Fruit fly (Drosophila melanogaster) whole organism, embryonic: ENCODE results near the gene FBXO11.
A peak's percentile ranks its signal among the peaks of the same experiment; 100 is the strongest.

Experiments
- Awh ChIP-seq: fragments of 200-800 bp; sonication (Bioruptor generic); IDR thresholded peaks from 2 replicates; pipeline ENCODE4, ENCODE4 v1.3.6; 2022; ENCODE audit warnings: missing biosample characterization, missing genetic modification characterization
- BEAF-32 ChIP-seq: fragments of 200-800 bp; sonication (Bioruptor generic); optimal IDR thresholded peaks from 3 replicates; lab custom pipeline; 2017; ENCODE audit warnings: missing biosample characterization, missing genetic modification characterization, mild to moderate bottlenecking, moderate library complexity, missing genetic modification reagents
- Bdp1 ChIP-seq: fragments of 200-800 bp; sonication (Bioruptor generic); optimal IDR thresholded peaks from 3 replicates; lab custom pipeline; 2016; ENCODE audit warnings: missing biosample characterization, missing genetic modification characterization
- Bteb2 ChIP-seq: fragments of 200-800 bp; sonication (Bioruptor generic); optimal IDR thresholded peaks from 2 replicates; lab custom pipeline; 2016; ENCODE audit warnings: missing biosample characterization, missing genetic modification characterization
- CG10267 ChIP-seq: fragments of 200-800 bp; sonication (Bioruptor generic); optimal IDR thresholded peaks from 2 replicates; lab custom pipeline; 2018; ENCODE audit warnings: missing biosample characterization, mild to moderate bottlenecking, missing genetic modification characterization, moderate library complexity
- CG10431 ChIP-seq: fragments of 200-800 bp; sonication (Bioruptor generic); optimal IDR thresholded peaks from 3 replicates; lab custom pipeline; 2018; ENCODE audit warnings: missing biosample characterization, mild to moderate bottlenecking, missing genetic modification characterization
- CG12236 ChIP-seq: fragments of 200-800 bp; sonication (Bioruptor generic); optimal IDR thresholded peaks from 2 replicates; lab custom pipeline; 2016; ENCODE audit warnings: missing biosample characterization, missing genetic modification characterization
- CG12659 ChIP-seq: fragments of 200-800 bp; sonication (Bioruptor generic); optimal IDR thresholded peaks from 3 replicates; lab custom pipeline; 2017; ENCODE audit warnings: mild to moderate bottlenecking, missing biosample characterization, missing genetic modification reagents, missing genetic modification characterization
- CG13296 ChIP-seq: fragments of 200-800 bp; sonication (Bioruptor generic); optimal IDR thresholded peaks from 3 replicates; lab custom pipeline; 2018; ENCODE audit warnings: missing biosample characterization, mild to moderate bottlenecking, missing genetic modification characterization
- CG13624 ChIP-seq: fragments of 200-800 bp; sonication (Bioruptor generic); optimal IDR thresholded peaks from 2 replicates; lab custom pipeline; 2016; ENCODE audit warnings: missing biosample characterization, missing genetic modification characterization
- CG14965 ChIP-seq: fragments of 200-800 bp; sonication (Bioruptor generic); optimal IDR thresholded peaks from 2 replicates; lab custom pipeline; 2016; ENCODE audit warnings: missing biosample characterization, missing genetic modification characterization, borderline replicate concordance
- CG17361 ChIP-seq: fragments of 200-800 bp; sonication (Bioruptor generic); IDR thresholded peaks from 3 replicates; pipeline ENCODE4 v1.3.6; 2022; ENCODE audit warnings: missing biosample characterization, missing genetic modification characterization
- CG17802 ChIP-seq: fragments of 200-800 bp; sonication (Bioruptor generic); optimal IDR thresholded peaks from 2 replicates; lab custom pipeline; 2018; ENCODE audit warnings: missing biosample characterization, mild to moderate bottlenecking, missing genetic modification characterization, moderate library complexity
- CG17829 ChIP-seq: fragments of 200-800 bp; optimal IDR thresholded peaks from 2 replicates; lab custom pipeline; 2019; ENCODE audit warnings: missing biosample characterization, mild to moderate bottlenecking, missing genetic modification characterization, moderate library complexity
- CG18262 ChIP-seq: fragments of 200-800 bp; optimal IDR thresholded peaks from 3 replicates; lab custom pipeline; 2019; ENCODE audit warnings: missing biosample characterization, mild to moderate bottlenecking, missing genetic modification characterization, moderate library complexity
- CG31441 ChIP-seq: fragments of 200-800 bp; sonication (Bioruptor generic); IDR thresholded peaks from 2 replicates; pipeline ENCODE4 v1.3.6; 2022; ENCODE audit warnings: missing biosample characterization, missing genetic modification characterization
- CG32772 ChIP-seq: fragments of 200-800 bp; sonication (Bioruptor generic); IDR thresholded peaks from 2 replicates; pipeline ENCODE4 v1.3.6; 2022; ENCODE audit warnings: missing biosample characterization, missing genetic modification characterization
- CG5180 ChIP-seq: fragments of 200-800 bp; sonication (Bioruptor generic); optimal IDR thresholded peaks from 3 replicates; lab custom pipeline; 2017; ENCODE audit warnings: missing biosample characterization, missing genetic modification characterization, mild to moderate bottlenecking, moderate library complexity, missing genetic modification reagents
- CG6654 ChIP-seq: fragments of 200-800 bp; sonication (Bioruptor generic); optimal IDR thresholded peaks from 2 replicates; lab custom pipeline; 2017; ENCODE audit warnings: missing biosample characterization, mild to moderate bottlenecking, missing genetic modification characterization
- CG7357 ChIP-seq: fragments of 200-800 bp; sonication (Bioruptor generic); IDR thresholded peaks from 3 replicates; pipeline ENCODE4 v1.3.6; 2022; ENCODE audit warnings: missing biosample characterization, missing genetic modification characterization
- CG9932 ChIP-seq: fragments of 200-800 bp; sonication (Bioruptor generic); IDR thresholded peaks from 2 replicates; pipeline ENCODE4 v1.3.6; 2022; ENCODE audit warnings: missing biosample characterization, missing genetic modification characterization
- CTCF ChIP-seq: fragments of 200-800 bp; sonication (Bioruptor generic); optimal IDR thresholded peaks from 2 replicates; lab custom pipeline; 2017; ENCODE audit warnings: missing biosample characterization, mild to moderate bottlenecking, missing genetic modification characterization, moderate library complexity
- Camta ChIP-seq: fragments of 200-800 bp; sonication (Bioruptor generic); optimal IDR thresholded peaks from 2 replicates; lab custom pipeline; 2016; ENCODE audit warnings: missing biosample characterization, missing genetic modification characterization
- E2f2 ChIP-seq: fragments of 200-800 bp; sonication (Bioruptor generic); IDR thresholded peaks from 2 replicates; pipeline ENCODE4 v1.3.6; 2022; ENCODE audit warnings: missing biosample characterization, missing genetic modification characterization
- HLH54F ChIP-seq: fragments of 200-800 bp; sonication (Bioruptor generic); optimal IDR thresholded peaks from 3 replicates; lab custom pipeline; 2016; ENCODE audit warnings: missing biosample characterization, missing genetic modification characterization
- MESR4 ChIP-seq: fragments of 200-800 bp; sonication (Bioruptor generic); optimal IDR thresholded peaks from 2 replicates; lab custom pipeline; 2018; ENCODE audit warnings: missing biosample characterization, mild to moderate bottlenecking, missing genetic modification characterization, moderate library complexity
- Nf-YC ChIP-seq: fragments of 200-800 bp; optimal IDR thresholded peaks from 3 replicates; lab custom pipeline; 2019; ENCODE audit warnings: missing biosample characterization, mild to moderate bottlenecking, missing genetic modification characterization, moderate library complexity
- Optix ChIP-seq: fragments of 200-800 bp; sonication (Bioruptor generic); IDR thresholded peaks from 3 replicates; pipeline ENCODE4 v1.3.6; 2022; ENCODE audit warnings: missing biosample characterization, missing genetic modification characterization
- Pdp1 ChIP-seq, 2 experiments: fragments of 200-800 bp; sonication (Bioruptor generic); optimal IDR thresholded peaks; 3 replicates each; lab custom pipeline; 2016; ENCODE audit warnings: missing biosample characterization in 2 of 2, missing genetic modification characterization in 2 of 2, mild to moderate bottlenecking in 1 of 2, moderate library complexity in 1 of 2
- bigmax ChIP-seq: fragments of 200-800 bp; sonication (Bioruptor generic); optimal IDR thresholded peaks from 2 replicates; lab custom pipeline; 2018; ENCODE audit warnings: missing biosample characterization, mild to moderate bottlenecking, missing genetic modification characterization
- chn ChIP-seq: fragments of 200-800 bp; sonication (Bioruptor generic); optimal IDR thresholded peaks from 2 replicates; lab custom pipeline; 2016; ENCODE audit warnings: missing biosample characterization, missing genetic modification characterization
- fu2 ChIP-seq: fragments of 200-800 bp; sonication (Bioruptor generic); optimal IDR thresholded peaks from 2 replicates; lab custom pipeline; 2016; ENCODE audit warnings: missing biosample characterization, missing genetic modification characterization
- hb ChIP-seq: fragments of 200-800 bp; sonication (Bioruptor generic); IDR thresholded peaks from 3 replicates; pipeline ENCODE4 v1.3.6; 2022; ENCODE audit warnings: missing biosample characterization, missing genetic modification characterization; ENCODE audit not compliant: partially characterized antibody
- hkb ChIP-seq, 2 experiments: fragments of 200-800 bp in 1 of 2; fragments of >200 bp in 1 of 2; sonication (Bioruptor generic) in 1 of 2; IDR thresholded peaks in 1 of 2; optimal IDR thresholded peaks in 1 of 2; 2 replicates each; pipeline versions ENCODE4 v1.3.6 to Lab custom; 2017 to 2022; ENCODE audit warnings: missing biosample characterization in 1 of 2, missing genetic modification characterization in 1 of 2
- kay ChIP-seq: fragments of 200-800 bp; sonication (Bioruptor generic); optimal IDR thresholded peaks from 2 replicates; lab custom pipeline; 2016; ENCODE audit warnings: missing biosample characterization, missing genetic modification characterization
- lmd ChIP-seq: fragments of 200-800 bp; sonication (Bioruptor generic); IDR thresholded peaks from 2 replicates; pipeline ENCODE4 v1.3.6; 2022; ENCODE audit warnings: missing biosample characterization, missing genetic modification characterization
- lov ChIP-seq, 2 experiments: fragments of 200-800 bp in 1 of 2; fragments of >200 bp in 1 of 2; sonication (Bioruptor generic) in 1 of 2; IDR thresholded peaks in 1 of 2; optimal IDR thresholded peaks in 1 of 2; 2 replicates in 1 of 2; 3 replicates in 1 of 2; pipeline versions ENCODE4 v1.3.6 to Lab custom; 2017 to 2022; ENCODE audit warnings: missing biosample characterization in 1 of 2, missing genetic modification characterization in 1 of 2
- pb ChIP-seq: fragments of 200-800 bp; sonication (Bioruptor generic); optimal IDR thresholded peaks from 3 replicates; lab custom pipeline; 2016; ENCODE audit warnings: missing biosample characterization, missing genetic modification characterization
- pho ChIP-seq: fragments of 200-800 bp; sonication (Bioruptor generic); optimal IDR thresholded peaks from 2 replicates; lab custom pipeline; 2016; ENCODE audit warnings: missing biosample characterization, missing genetic modification characterization
- prd ChIP-seq, 3 experiments: fragments of >200 bp in 2 of 3; fragments of 200-800 bp in 1 of 3; sonication (Bioruptor generic) in 1 of 3; optimal IDR thresholded peaks in 2 of 3; IDR thresholded peaks in 1 of 3; 2 replicates in 2 of 3; 3 replicates in 1 of 3; pipeline versions ENCODE4 v1.3.6 to Lab custom; 2017 to 2022; ENCODE audit warnings: missing biosample characterization in 1 of 3, missing genetic modification characterization in 1 of 3
- ranshi ChIP-seq: fragments of 200-800 bp; sonication (Bioruptor generic); IDR thresholded peaks from 2 replicates; pipeline ENCODE4 v1.3.6; 2022; ENCODE audit warnings: missing biosample characterization, missing genetic modification characterization
- sim ChIP-seq: fragments of 200-800 bp; sonication (Bioruptor generic); IDR thresholded peaks from 2 replicates; pipeline ENCODE4 v1.3.6; 2022; ENCODE audit warnings: missing biosample characterization, missing genetic modification characterization
- sr ChIP-seq: fragments of 200-800 bp; sonication (Bioruptor generic); IDR thresholded peaks from 3 replicates; pipeline ENCODE4 v1.3.6; 2022; ENCODE audit warnings: missing biosample characterization, missing genetic modification characterization
- stwl ChIP-seq: fragments of 200-800 bp; sonication (Bioruptor generic); optimal IDR thresholded peaks from 3 replicates; lab custom pipeline; 2018; ENCODE audit warnings: missing biosample characterization, mild to moderate bottlenecking, missing genetic modification characterization, moderate library complexity
- tna ChIP-seq: fragments of 200-800 bp; sonication (Bioruptor generic); IDR thresholded peaks from 2 replicates; pipeline ENCODE4 v1.3.6; 2022; ENCODE audit warnings: missing biosample characterization, missing genetic modification characterization; ENCODE audit not compliant: partially characterized antibody
- toy ChIP-seq: fragments of 200-800 bp; sonication (Bioruptor generic); IDR thresholded peaks from 2 replicates; pipeline ENCODE4 v1.3.6; 2022; ENCODE audit warnings: missing biosample characterization, missing genetic modification characterization
- vfl ChIP-seq: fragments of 200-800 bp; sonication (Bioruptor generic); optimal IDR thresholded peaks from 2 replicates; lab custom pipeline; 2016; ENCODE audit warnings: missing biosample characterization, missing genetic modification characterization
- wek ChIP-seq: fragments of 200-800 bp; sonication (Bioruptor generic); optimal IDR thresholded peaks from 3 replicates; lab custom pipeline; 2018; ENCODE audit warnings: missing biosample characterization, mild to moderate bottlenecking, missing genetic modification characterization, moderate library complexity
- zen ChIP-seq: fragments of 200-800 bp; sonication (Bioruptor generic); optimal IDR thresholded peaks from 3 replicates; lab custom pipeline; 2018; ENCODE audit warnings: missing biosample characterization, mild to moderate bottlenecking, missing genetic modification characterization, moderate library complexity
- zf30C ChIP-seq: fragments of 200-800 bp; sonication (Bioruptor generic); optimal IDR thresholded peaks from 3 replicates; lab custom pipeline; 2018; ENCODE audit warnings: missing biosample characterization, mild to moderate bottlenecking, missing genetic modification characterization

The FBXO11 gene

DNA sequence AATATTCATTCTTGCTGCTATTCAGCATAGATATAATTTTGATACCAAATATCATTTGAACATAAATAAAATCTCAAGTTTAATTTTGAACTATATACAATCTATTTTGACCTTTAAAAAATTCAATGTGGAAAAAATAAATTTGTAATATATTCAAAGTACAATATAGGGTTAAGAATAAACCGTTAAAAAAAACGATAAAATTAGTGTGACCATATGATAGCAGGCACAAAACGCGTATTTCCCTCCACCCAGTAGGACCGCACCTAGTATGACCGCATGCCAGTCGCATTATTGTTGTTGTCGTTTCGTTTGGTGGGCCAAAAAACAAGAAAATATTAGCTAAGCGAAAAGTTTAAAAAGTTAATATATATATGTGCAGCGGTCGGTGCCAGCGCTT lies 16.1 kb downstream of the FBXO11 start, which contains the start of gene CG8516 (continued):
- TF ChIP-seq CG14965 (GFP tag; lab: Kevin White, UChicago) (no peak), ranshi (GFP tag; lab: Robert Waterston, UW) (no peak), CG6654 (GFP tag; lab: Kevin White, UChicago) (no peak), pho (GFP tag; lab: Kevin White, UChicago) (no peak), sr (no peak), CG17829 (tag; lab: Kevin White, UChicago) (peak; percentile 39), hb (GFP tag; lab: Robert Waterston, UW) (no peak), CG13296 (GFP tag; lab: Kevin White, UChicago) (no peak), tna (GFP tag; lab: Robert Waterston, UW) (no peak), wek (GFP tag; lab: Kevin White, UChicago) (no peak), CG7357 (GFP tag; lab: Robert Waterston, UW) (no peak), Awh (GFP tag; lab: Robert Waterston, UW) (no peak), CTCF (no peak), hkb (optimal IDR thresholded peaks at IDR 0.05; lab: Kevin White, UChicago) (no peak), hkb (GFP tag; IDR thresholded peaks at IDR 0.05; lab: Robert Waterston, UW) (peak; percentile 24; the same call in 1 of the 2 replicates), chn (GFP tag; lab: Kevin White, UChicago) (no peak), CG13624 (GFP tag; lab: Kevin White, UChicago) (no peak), Optix (GFP tag; lab: Robert Waterston, UW) (no peak), CG12659 (peak; percentile 57), stwl (tag; lab: Kevin White, UChicago) (peak; percentile 81), bigmax (GFP tag; lab: Kevin White, UChicago) (peak; percentile 38), sim (GFP tag; lab: Robert Waterston, UW) (no peak), CG10267 (tag; lab: Kevin White, UChicago) (peak; percentile 51), CG18262 (peak; percentile 5), zf30C (no peak), HLH54F (GFP tag; lab: Kevin White, UChicago) (no peak), CG17802 (tag; lab: Kevin White, UChicago) (no peak), fu2 (no peak), Pdp1 (GFP tag; optimal IDR thresholded peaks at IDR 0.05; lab: Kevin White, UChicago) (peak in 1 of 2 experiments; percentile 53), prd (optimal IDR thresholded peaks at IDR 0.05; lab: Kevin White, UChicago) (no peak), prd (GFP tag; IDR thresholded peaks at IDR 0.05; lab: Robert Waterston, UW) (no peak), toy (GFP tag; lab: Robert Waterston, UW) (no peak), lmd (GFP tag; lab: Robert Waterston, UW) (no peak), CG17361 (GFP tag; lab: Robert Waterston, UW) (0 out of 3 replicates have a peak, but pooled peaks have one; percentile 15), E2f2 (GFP tag; lab: Robert Waterston, UW) (peak; percentile 49), CG32772 (GFP tag; lab: Robert Waterston, UW) (0 out of 2 replicates have a peak, but pooled peaks have one; percentile 24), Bteb2 (GFP tag; lab: Kevin White, UChicago) (no peak), CG5180 (GFP tag; lab: Kevin White, UChicago) (no peak), Bdp1 (GFP tag; lab: Kevin White, UChicago) (no peak), kay (GFP tag; lab: Kevin White, UChicago) (no peak), CG12236 (GFP tag; lab: Kevin White, UChicago) (no peak), Camta (no peak), zen (tag; lab: Kevin White, UChicago) (peak; percentile 14), lov (optimal IDR thresholded peaks at IDR 0.05; lab: Kevin White, UChicago) (no peak), lov (GFP tag; IDR thresholded peaks at IDR 0.05; lab: Robert Waterston, UW) (no peak), Nf-YC (tag; lab: Kevin White, UChicago) (no peak), MESR4 (GFP tag; lab: Kevin White, UChicago) (peak; percentile 74), CG31441 (GFP tag; lab: Robert Waterston, UW) (no peak), vfl (GFP tag; lab: Kevin White, UChicago) (no peak), BEAF-32 (GFP tag; lab: Kevin White, UChicago) (peak; percentile 41), CG9932 (GFP tag; lab: Robert Waterston, UW) (peak; percentile 37; the same call in 1 of the 2 replicates), pb (no peak), CG10431 (no peak)
